Worm (Caenorhabditis elegans) whole organism, mixed stage, embryonic: ENCODE results near the gene K07E3.4.

Experiments used
- mep-1 ChIP-seq: fragments of 150-350 bp; optimal IDR thresholded peaks from 2 replicates; lab custom pipeline; 2017; ENCODE audit warnings: missing biosample characterization, missing genetic modification reagents, missing genetic modification characterization, inconsistent platforms
- pha-4 ChIP-seq: fragments of 150-350 bp; optimal IDR thresholded peaks from 2 replicates; lab custom pipeline; 2018; ENCODE audit warnings: missing biosample characterization, missing genetic modification reagents, missing genetic modification characterization
- sem-2 ChIP-seq: fragments of 200-800 bp; sonication (Bioruptor generic); optimal IDR thresholded peaks from 2 replicates; lab custom pipeline; 2018; ENCODE audit warnings: mild to moderate bottlenecking, missing genetic modification characterization, missing compliant biosample characterization
- snpc-4 ChIP-seq: fragments of 150-350 bp; optimal IDR thresholded peaks from 2 replicates; lab custom pipeline; 2014; ENCODE audit warnings: missing biosample characterization, missing genetic modification characterization
- unc-120 ChIP-seq: sonication (generic microtip); optimal IDR thresholded peaks from 2 replicates; lab custom pipeline; 2017; ENCODE audit warnings: missing genetic modification characterization, missing compliant biosample characterization; ENCODE audit not compliant: poor library complexity, severe bottlenecking
- unc-62 ChIP-seq: fragments of 150-350 bp; optimal IDR thresholded peaks from 2 replicates; lab custom pipeline; 2014; ENCODE audit warnings: missing biosample characterization, missing genetic modification reagents, missing genetic modification characterization
- zip-8 ChIP-seq: fragments of 150-350 bp; optimal IDR thresholded peaks from 2 replicates; lab custom pipeline; 2014; ENCODE audit warnings: missing biosample characterization, missing genetic modification characterization
- ztf-11 ChIP-seq: fragments of 150-350 bp; optimal IDR thresholded peaks from 2 replicates; lab custom pipeline; 2014; ENCODE audit warnings: missing biosample characterization, missing genetic modification characterization

DNA sequence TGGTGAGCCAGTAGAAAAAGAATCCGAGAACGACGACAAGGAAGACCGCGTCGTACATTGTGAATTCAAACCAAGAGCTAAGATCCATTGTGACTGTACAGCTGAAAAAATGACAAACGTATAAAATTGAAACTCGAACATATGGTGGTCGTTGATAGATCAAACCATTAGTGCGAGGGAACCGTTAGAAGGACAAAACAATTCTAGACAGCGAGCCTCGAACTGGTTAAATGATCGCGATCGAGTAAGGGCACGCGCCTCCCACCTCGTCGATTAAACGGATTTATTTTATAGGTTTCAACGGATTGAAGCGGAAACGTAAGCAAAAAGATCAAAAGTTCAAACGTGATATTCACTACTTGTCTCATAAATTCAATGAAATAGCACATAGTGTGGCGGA lies 4.7 kb upstream of the K07E3.4 start, which contains the start of gene vem-1:
- no peak for TF ChIP-seq sem-2 (GFP tag; lab: Kevin White, UChicago)
- no peak for TF ChIP-seq ztf-11 (tag; lab: Kevin White, UChicago)
- no peak for TF ChIP-seq zip-8
- TF ChIP-seq unc-62 (GFP tag; lab: Kevin White, UChicago), result no peak
- no peak for TF ChIP-seq snpc-4 (tag; lab: Kevin White, UChicago)
- no peak for TF ChIP-seq unc-120 (tag; lab: Kevin White, UChicago)
- no peak for TF ChIP-seq mep-1
- no peak for TF ChIP-seq pha-4
